Worm (Caenorhabditis elegans) whole organism, early embryonic: ENCODE results near the gene F38B6.3.

Experiments
- B0310.2 ChIP-seq: sonication (generic microtip); optimal IDR thresholded peaks from 2 replicates; lab custom pipeline; 2016; ENCODE audit warnings: mild to moderate bottlenecking, missing genetic modification characterization, missing compliant biosample characterization
- F13C5.2 ChIP-seq: sonication (generic microtip); optimal IDR thresholded peaks from 2 replicates; lab custom pipeline; 2017; ENCODE audit warnings: mild to moderate bottlenecking, missing genetic modification characterization, inconsistent platforms, missing compliant biosample characterization
- aly-1 ChIP-seq: sonication (generic microtip); optimal IDR thresholded peaks from 2 replicates; lab custom pipeline; 2016; ENCODE audit warnings: missing genetic modification characterization, missing compliant biosample characterization
- ama-1 ChIP-seq: fragments of 150-350 bp; optimal IDR thresholded peaks from 2 replicates; lab custom pipeline; 2014
- ceh-13 ChIP-seq: fragments of 200-800 bp; sonication (Bioruptor generic); optimal IDR thresholded peaks from 2 replicates; lab custom pipeline; 2018; ENCODE audit warnings: mild to moderate bottlenecking, missing genetic modification characterization, missing compliant biosample characterization
- ceh-36 ChIP-seq: sonication (generic microtip); optimal IDR thresholded peaks from 2 replicates; lab custom pipeline; 2016; ENCODE audit warnings: missing genetic modification characterization, inconsistent platforms, missing compliant biosample characterization
- flt-1 ChIP-seq: fragments of 200-800 bp; sonication (Bioruptor generic); IDR thresholded peaks from 2 replicates; pipeline ENCODE4 v1.3.6; 2022; ENCODE audit warnings: missing genetic modification characterization, missing compliant biosample characterization
- hnd-1 ChIP-seq: sonication (generic microtip); optimal IDR thresholded peaks from 2 replicates; lab custom pipeline; 2016; ENCODE audit warnings: missing genetic modification characterization, missing compliant biosample characterization
- pes-1 ChIP-seq: fragments of 200-800 bp; sonication (Bioruptor generic); IDR thresholded peaks from 2 replicates; pipeline ENCODE4 v1.3.6; 2022; ENCODE audit warnings: missing genetic modification reagents, missing genetic modification characterization, missing compliant biosample characterization
- scrt-1 ChIP-seq: fragments of 200-800 bp; sonication (Bioruptor generic); IDR thresholded peaks from 2 replicates; pipeline ENCODE4 v1.3.6; 2022; ENCODE audit warnings: missing genetic modification characterization, missing compliant biosample characterization
- tbx-11 ChIP-seq: fragments of 200-800 bp; sonication (Bioruptor generic); IDR thresholded peaks from 2 replicates; pipeline ENCODE4 v1.3.6; 2022; ENCODE audit warnings: missing genetic modification characterization, missing compliant biosample characterization
- tbx-37 ChIP-seq: fragments of 200-800 bp; sonication (Bioruptor generic); conservative IDR thresholded peaks from 2 replicates; pipeline ENCODE4 v1.3.6; 2022; ENCODE audit warnings: missing genetic modification reagents, missing genetic modification characterization, missing compliant biosample characterization
- tra-4 ChIP-seq: sonication (generic microtip); optimal IDR thresholded peaks from 2 replicates; lab custom pipeline; 2017; ENCODE audit warnings: missing genetic modification characterization, missing compliant biosample characterization

- TF ChIP-seq ama-1 = no peak
- TF ChIP-seq B0310.2 = no peak
- TF ChIP-seq scrt-1 (GFP tag; lab: Robert Waterston, UW) = no peak
- no peak for TF ChIP-seq F13C5.2 (tag; lab: Kevin White, UChicago)
- no peak for TF ChIP-seq pes-1 (GFP tag; lab: Robert Waterston, UW)
- TF ChIP-seq flt-1 (GFP tag; lab: Robert Waterston, UW) = no peak
- no peak for TF ChIP-seq aly-1 (tag; lab: Kevin White, UChicago)
- no peak for TF ChIP-seq tbx-11
- no peak for TF ChIP-seq ceh-36 (tag; lab: Kevin White, UChicago)
- no peak for TF ChIP-seq tra-4 (tag; lab: Kevin White, UChicago)
- no peak for TF ChIP-seq ceh-13 (GFP tag; lab: Kevin White, UChicago)
- no peak for TF ChIP-seq hnd-1 (tag; lab: Kevin White, UChicago)
- no peak for TF ChIP-seq tbx-37 (GFP tag; lab: Robert Waterston, UW)
These were observed 15.8 kb downstream of the F38B6.3 start, which contains the start of gene acr-3 for ce11 chrX:6709238-6709637.
